Worm (Caenorhabditis elegans): ENCODE measurements around the gene F32D8.2.

The F32D8.2 gene

DNA sequence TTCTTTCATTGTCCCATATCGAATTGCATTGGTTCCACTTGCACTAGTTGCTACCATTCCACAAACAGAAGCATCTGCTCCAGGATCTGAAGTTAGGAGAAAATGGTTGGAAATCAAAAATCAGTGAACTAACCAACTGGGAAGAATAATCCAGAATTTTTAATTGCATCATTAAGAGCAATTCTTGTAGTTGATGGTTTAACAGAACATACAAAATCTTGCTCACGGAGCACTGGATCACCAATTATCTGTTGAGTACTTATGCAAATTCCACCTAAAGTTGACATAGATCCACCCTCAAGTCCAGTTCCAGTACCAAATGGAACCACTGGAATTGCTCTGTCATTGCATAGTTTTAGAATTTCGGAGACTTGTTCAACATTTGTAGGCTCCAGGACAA, 6.2 kb downstream of the F32D8.2 start:
- TF ChIP-seq lsy-2 (tag; optimal IDR thresholded peaks at IDR 0.05) (no peak), blmp-1 (tag; optimal IDR thresholded peaks at IDR 0.05) (no peak), hlh-1 (tag; optimal IDR thresholded peaks at IDR 0.05) (no peak), ceh-39 (tag; optimal IDR thresholded peaks at IDR 0.05) (no peak), mep-1 (tag; optimal IDR thresholded peaks at IDR 0.05) (no peak), drap-1 (GFP tag; optimal IDR thresholded peaks at IDR 0.05) (no peak), M03D4.4 (tag; optimal IDR thresholded peaks at IDR 0.05) (no peak), unc-120 (tag; optimal IDR thresholded peaks at IDR 0.05; ENCODE audit: poor library complexity, severe bottlenecking) (no peak), snpc-4 (tag; optimal IDR thresholded peaks at IDR 0.05) (no peak), nhr-76 (tag; optimal IDR thresholded peaks at IDR 0.05) (no peak), mab-5 (tag; optimal IDR thresholded peaks at IDR 0.05) (no peak)

DNA sequence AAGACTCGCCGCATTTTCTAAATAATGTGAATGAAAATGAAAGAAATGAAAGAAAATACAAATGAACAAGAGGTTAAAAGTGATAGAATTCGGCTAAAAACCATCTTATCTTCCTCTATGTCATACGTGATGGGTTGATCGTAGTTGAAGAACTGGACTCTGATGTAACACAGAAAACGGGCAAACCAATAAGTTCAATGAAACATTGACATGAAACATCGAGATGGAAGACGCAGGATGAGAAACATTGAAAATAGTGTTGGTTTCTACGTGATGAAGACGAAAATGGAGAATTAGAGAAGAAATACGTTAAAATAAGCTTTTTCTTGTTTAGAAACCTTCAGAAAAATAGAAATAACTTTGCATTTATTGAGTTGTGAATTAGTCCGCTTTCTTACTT, 7.4 kb downstream of the F32D8.2 start, which contains the start of gene F32D8.12:
F32D8.12 (minus strand) TSS at position 48 of the 400 bp plus-strand sequence.
- TF ChIP-seq ceh-43 (GFP tag; optimal IDR thresholded peaks at IDR 0.05) (no peak), sem-2 (GFP tag; optimal IDR thresholded peaks at IDR 0.05) (no peak), elt-3 (tag; optimal IDR thresholded peaks at IDR 0.05) (no peak), ham-2 (GFP tag; optimal IDR thresholded peaks at IDR 0.05) (no peak), lsy-2 (tag; optimal IDR thresholded peaks at IDR 0.05) (no peak), hlh-1 (tag; optimal IDR thresholded peaks at IDR 0.05) (no peak), unc-120 (tag; optimal IDR thresholded peaks at IDR 0.05; ENCODE audit: poor library complexity, severe bottlenecking) (no peak), nhr-237 (tag; optimal IDR thresholded peaks at IDR 0.05) (no peak), elt-1 (tag; optimal IDR thresholded peaks at IDR 0.05; ENCODE audit: borderline replicate concordance, insufficient read depth) (no peak), unc-39 (tag; optimal IDR thresholded peaks at IDR 0.05) (no peak), nhr-12 (tag; optimal IDR thresholded peaks at IDR 0.05) (no peak), snpc-4 (tag; optimal IDR thresholded peaks at IDR 0.05) (no peak), sptf-1 (tag; optimal IDR thresholded peaks at IDR 0.05) (no peak)

DNA sequence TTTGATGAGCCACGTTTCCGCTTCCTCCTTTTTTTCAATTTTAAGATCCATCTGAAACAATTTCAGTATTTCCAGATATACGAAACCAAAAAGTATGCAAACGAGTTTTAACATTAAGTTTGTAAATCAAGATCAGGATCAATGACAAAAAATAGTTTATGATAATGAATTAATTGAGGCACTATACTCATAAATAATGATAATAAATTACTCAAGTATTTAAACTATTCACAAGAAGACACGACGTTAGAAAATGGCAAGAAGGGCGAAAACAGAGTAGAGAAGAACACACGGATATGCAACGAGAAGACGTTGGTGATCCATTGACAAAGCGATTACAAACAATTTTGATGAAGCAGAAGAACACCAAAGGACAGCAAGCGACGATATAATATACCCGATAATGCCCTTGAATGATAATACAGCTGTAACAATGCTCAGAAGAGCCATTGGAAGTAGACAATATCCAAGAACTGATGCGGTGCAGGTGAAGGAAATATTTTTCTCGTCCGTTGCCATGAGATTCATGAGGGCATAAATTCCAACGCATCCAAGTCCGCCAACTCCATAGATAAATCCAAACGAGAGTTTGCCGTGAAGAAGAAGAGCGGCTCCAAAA, 10.0 kb downstream of the F32D8.2 start, which contains the start of gene F32D8.4:
F32D8.4 (minus strand) TSS at position 51 of the 619 bp plus-strand sequence.
- no peak for TF ChIP-seq cnd-1 (tag; optimal IDR thresholded peaks at IDR 0.05)
- no peak for TF ChIP-seq mab-5 (tag; optimal IDR thresholded peaks at IDR 0.05)
- TF ChIP-seq hlh-1 (tag; optimal IDR thresholded peaks at IDR 0.05): no peak
- TF ChIP-seq pha-4 (tag; optimal IDR thresholded peaks at IDR 0.05): no peak
- TF ChIP-seq ztf-11 (tag; optimal IDR thresholded peaks at IDR 0.05): no peak
- TF ChIP-seq nhr-76 (tag; optimal IDR thresholded peaks at IDR 0.05): no peak
- TF ChIP-seq ham-2 (GFP tag; optimal IDR thresholded peaks at IDR 0.05): no peak

DNA sequence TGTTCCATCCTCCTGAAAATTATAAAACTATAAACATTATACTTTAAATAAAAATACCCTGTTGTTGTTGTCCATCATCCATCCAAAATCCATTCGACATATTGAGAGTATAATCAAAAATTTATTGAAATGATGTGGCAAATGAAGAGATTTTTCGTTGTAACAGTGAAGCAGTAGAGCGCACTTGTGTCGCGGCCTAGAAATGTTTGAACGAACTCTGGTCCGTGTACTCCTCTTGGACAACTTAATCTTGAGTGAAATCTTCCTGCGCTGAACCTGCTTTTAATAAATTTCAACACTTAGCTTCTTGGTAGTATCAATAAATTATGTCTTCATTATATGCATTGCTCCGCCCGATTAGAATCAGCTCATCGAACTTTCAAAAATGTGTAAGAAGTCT, 11.0 kb downstream of the F32D8.2 start, which contains the start of the genes F32D8.14 and F32D8.5:
F32D8.14 (minus strand) TSS at position 188 of the 400 bp plus-strand sequence.
F32D8.5 (plus strand) TSS at position 200 of the 400 bp plus-strand sequence.
- no peak for TF ChIP-seq nhr-28 (tag; optimal IDR thresholded peaks at IDR 0.05)
- TF ChIP-seq cnd-1 (tag; optimal IDR thresholded peaks at IDR 0.05): peak; percentile 7
- peak; percentile 69 for TF ChIP-seq nhr-237 (tag; optimal IDR thresholded peaks at IDR 0.05)
- TF ChIP-seq ztf-11 (tag; optimal IDR thresholded peaks at IDR 0.05): no peak
- TF ChIP-seq elt-1 (tag; optimal IDR thresholded peaks at IDR 0.05; ENCODE audit: borderline replicate concordance, insufficient read depth): peak; percentile 37
- TF ChIP-seq ces-1 (GFP tag; optimal IDR thresholded peaks at IDR 0.05): peak; percentile 65
- peak; percentile 47 for TF ChIP-seq unc-62 (GFP tag; optimal IDR thresholded peaks at IDR 0.05)
- peak; percentile 19 for TF ChIP-seq lin-13 (tag; optimal IDR thresholded peaks at IDR 0.05)
- TF ChIP-seq ham-2 (GFP tag; optimal IDR thresholded peaks at IDR 0.05): no peak
- TF ChIP-seq lsy-2 (tag; optimal IDR thresholded peaks at IDR 0.05): peak; percentile 53
- TF ChIP-seq pha-4 (tag; optimal IDR thresholded peaks at IDR 0.05): peak; percentile 76
- TF ChIP-seq nhr-76 (tag; optimal IDR thresholded peaks at IDR 0.05): no peak
- TF ChIP-seq sptf-1 (tag; optimal IDR thresholded peaks at IDR 0.05): peak; percentile 47
- peak; percentile 60 for TF ChIP-seq mep-1 (tag; optimal IDR thresholded peaks at IDR 0.05)
- TF ChIP-seq ceh-39 (tag; optimal IDR thresholded peaks at IDR 0.05): peak; percentile 2

DNA sequence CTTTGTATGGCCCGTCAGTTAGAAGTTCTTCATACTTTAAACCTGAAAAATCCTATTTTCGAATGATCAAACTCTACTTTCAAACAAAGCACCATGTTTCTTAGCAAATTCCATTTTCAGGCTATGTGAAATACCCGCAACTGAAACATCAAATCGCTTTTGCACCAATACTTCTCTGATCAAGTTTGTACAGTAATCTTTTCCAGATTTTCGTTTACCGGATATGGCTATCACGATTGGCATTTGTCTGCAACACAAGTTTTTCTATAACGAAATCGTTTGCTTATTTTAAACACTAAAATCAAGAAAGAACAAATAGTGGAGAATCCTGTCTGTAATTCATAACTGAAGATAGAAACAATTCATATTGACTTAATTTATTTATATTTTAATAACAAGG, 12.7 kb downstream of the F32D8.2 start, which contains the start of gene F32D8.13:
F32D8.13 (minus strand) TSS at position 249 of the 400 bp plus-strand sequence.
- TF ChIP-seq lin-32 (GFP tag; optimal IDR thresholded peaks at IDR 0.05) (no peak), elt-3 (tag; optimal IDR thresholded peaks at IDR 0.05) (no peak), ces-1 (GFP tag; optimal IDR thresholded peaks at IDR 0.05) (no peak), ham-2 (GFP tag; optimal IDR thresholded peaks at IDR 0.05) (no peak), sem-2 (GFP tag; optimal IDR thresholded peaks at IDR 0.05) (no peak), ztf-11 (tag; optimal IDR thresholded peaks at IDR 0.05) (no peak), unc-62 (GFP tag; optimal IDR thresholded peaks at IDR 0.05) (no peak), hlh-1 (tag; optimal IDR thresholded peaks at IDR 0.05) (no peak), blmp-1 (tag; optimal IDR thresholded peaks at IDR 0.05) (no peak), drap-1 (GFP tag; optimal IDR thresholded peaks at IDR 0.05) (no peak), sptf-1 (tag; optimal IDR thresholded peaks at IDR 0.05) (no peak), nhr-28 (tag; optimal IDR thresholded peaks at IDR 0.05) (no peak), ceh-39 (tag; optimal IDR thresholded peaks at IDR 0.05) (no peak), mep-1 (tag; optimal IDR thresholded peaks at IDR 0.05) (no peak), lin-13 (tag; optimal IDR thresholded peaks at IDR 0.05) (no peak), zip-8 (tag; optimal IDR thresholded peaks at IDR 0.05) (no peak), snpc-4 (tag; optimal IDR thresholded peaks at IDR 0.05) (no peak), ceh-43 (GFP tag; optimal IDR thresholded peaks at IDR 0.05) (no peak), cnd-1 (tag; optimal IDR thresholded peaks at IDR 0.05) (no peak), bed-3 (GFP tag; optimal IDR thresholded peaks at IDR 0.05) (no peak)

Data from whole organism, mixed stage, embryonic.